Worm (Caenorhabditis elegans) whole organism, young adult: Measurements from ENCODE around the gene F48E3.2.

Source experiments
- F33H1.4 ChIP-seq: fragments of 200-800 bp; sonication (Bioruptor generic); IDR thresholded peaks from 2 replicates; pipeline ENCODE4 v1.3.6; 2022; ENCODE audit warnings: missing genetic modification reagents, missing genetic modification characterization, missing compliant biosample characterization
- F39B2.1 ChIP-seq: fragments of 200-800 bp; sonication (Bioruptor generic); IDR thresholded peaks from 2 replicates; pipeline ENCODE4 v1.3.6; 2022; ENCODE audit warnings: missing genetic modification reagents, missing genetic modification characterization, missing compliant biosample characterization
- F49E8.2 ChIP-seq: sonication (generic microtip); optimal IDR thresholded peaks from 3 replicates; lab custom pipeline; 2017; ENCODE audit warnings: missing genetic modification characterization, mild to moderate bottlenecking, missing compliant biosample characterization, antibody characterized with exemption, moderate library complexity; ENCODE audit not compliant: insufficient read depth
- F57A8.1 ChIP-seq: fragments of 200-800 bp; sonication (Bioruptor generic); optimal IDR thresholded peaks from 2 replicates; lab custom pipeline; 2018; ENCODE audit warnings: mild to moderate bottlenecking, missing genetic modification characterization, moderate library complexity, missing compliant biosample characterization
- F57C9.4 ChIP-seq: sonication (generic microtip); optimal IDR thresholded peaks from 2 replicates; lab custom pipeline; 2017; ENCODE audit warnings: mild to moderate bottlenecking, missing genetic modification characterization, missing compliant biosample characterization
- K11D2.4 ChIP-seq: fragments of 200-800 bp; sonication (Bioruptor generic); IDR thresholded peaks from 2 replicates; pipeline ENCODE4 v1.3.6; 2022; ENCODE audit warnings: missing genetic modification reagents, missing genetic modification characterization, missing compliant biosample characterization
- K12H6.12 ChIP-seq: fragments of 200-800 bp; sonication (Bioruptor generic); optimal IDR thresholded peaks from 2 replicates; lab custom pipeline; 2018; ENCODE audit warnings: mild to moderate bottlenecking, missing genetic modification characterization, missing compliant biosample characterization
- Y67H2A.10 ChIP-seq: fragments of 200-800 bp; sonication (Bioruptor generic); conservative IDR thresholded peaks from 2 replicates; pipeline ENCODE4 v1.3.6; 2022; ENCODE audit warnings: missing genetic modification reagents, missing genetic modification characterization, missing compliant biosample characterization
- Y79H2A.3 ChIP-seq: fragments of 200-800 bp; sonication (Bioruptor generic); conservative IDR thresholded peaks from 2 replicates; pipeline ENCODE4 v1.3.6; 2022; ENCODE audit warnings: missing genetic modification reagents, missing genetic modification characterization, missing compliant biosample characterization
- Y95B8A.8 ChIP-seq: fragments of 200-800 bp; sonication (Bioruptor generic); IDR thresholded peaks from 2 replicates; pipeline ENCODE4 v1.3.6; 2022; ENCODE audit warnings: missing genetic modification reagents, missing genetic modification characterization, missing compliant biosample characterization
- attf-3 ChIP-seq: fragments of 200-800 bp; sonication (Bioruptor generic); conservative IDR thresholded peaks from 2 replicates; pipeline ENCODE4 v1.3.6; 2022; ENCODE audit warnings: missing genetic modification reagents, missing genetic modification characterization, missing compliant biosample characterization
- bed-1 ChIP-seq: fragments of 200-800 bp; sonication (Bioruptor generic); IDR thresholded peaks from 2 replicates; pipeline ENCODE4 v1.3.6; 2022; ENCODE audit warnings: missing genetic modification reagents, missing genetic modification characterization, missing compliant biosample characterization
- bed-2 ChIP-seq: fragments of 200-800 bp; sonication (Bioruptor generic); IDR thresholded peaks from 2 replicates; pipeline ENCODE4 v1.3.6; 2022; ENCODE audit warnings: missing genetic modification reagents, missing genetic modification characterization, missing compliant biosample characterization
- ccch-3 ChIP-seq: fragments of 200-800 bp; sonication (Bioruptor generic); optimal IDR thresholded peaks from 2 replicates; lab custom pipeline; 2018; ENCODE audit warnings: mild to moderate bottlenecking, missing genetic modification characterization, missing compliant biosample characterization
- cebp-1 ChIP-seq, 2 experiments: fragments of 200-800 bp in 1 of 2; sonication (Bioruptor generic) in 1 of 2; sonication (generic microtip) in 1 of 2; IDR thresholded peaks in 1 of 2; optimal IDR thresholded peaks in 1 of 2; 2 replicates each; pipeline versions ENCODE4 v1.3.6 to Lab custom; 2017 to 2022; ENCODE audit warnings: missing compliant biosample characterization in 2 of 2, missing genetic modification characterization in 2 of 2, mild to moderate bottlenecking in 1 of 2, missing genetic modification reagents in 1 of 2, moderate library complexity in 1 of 2
- ceh-27 ChIP-seq: fragments of 200-800 bp; sonication (Bioruptor generic); optimal IDR thresholded peaks from 2 replicates; lab custom pipeline; 2018; ENCODE audit warnings: mild to moderate bottlenecking, missing genetic modification characterization, moderate library complexity, missing compliant biosample characterization
- ceh-91 ChIP-seq: fragments of 200-800 bp; sonication (Bioruptor generic); IDR thresholded peaks from 2 replicates; pipeline ENCODE4 v1.3.6; 2022; ENCODE audit warnings: missing genetic modification reagents, missing genetic modification characterization, missing compliant biosample characterization
- chd-7 ChIP-seq: sonication (generic microtip); optimal IDR thresholded peaks from 2 replicates; lab custom pipeline; 2016; ENCODE audit warnings: mild to moderate bottlenecking, missing genetic modification characterization, moderate library complexity, missing compliant biosample characterization
- dpff-1 ChIP-seq: sonication (generic microtip); optimal IDR thresholded peaks from 2 replicates; lab custom pipeline; 2017; ENCODE audit warnings: mild to moderate bottlenecking, missing genetic modification characterization, missing compliant biosample characterization
- dpl-1 ChIP-seq: fragments of 150-350 bp; optimal IDR thresholded peaks from 2 replicates; lab custom pipeline; 2014; ENCODE audit warnings: missing biosample characterization, missing genetic modification reagents, missing genetic modification characterization
- efl-1 ChIP-seq: fragments of 150-350 bp; optimal IDR thresholded peaks from 2 replicates; lab custom pipeline; 2014; ENCODE audit warnings: missing biosample characterization, missing genetic modification reagents, missing genetic modification characterization
- ekl-4 ChIP-seq: fragments of 200-800 bp; sonication (Bioruptor generic); IDR thresholded peaks from 2 replicates; pipeline ENCODE4 v1.3.6; 2022; ENCODE audit warnings: missing genetic modification reagents, missing genetic modification characterization, missing compliant biosample characterization
- hlh-12 ChIP-seq: sonication (generic microtip); optimal IDR thresholded peaks from 2 replicates; lab custom pipeline; 2016; ENCODE audit warnings: missing genetic modification characterization, missing compliant biosample characterization
- hmg-1.2 ChIP-seq: fragments of 200-800 bp; sonication (Bioruptor generic); IDR thresholded peaks from 2 replicates; pipeline ENCODE4 v1.3.6; 2022; ENCODE audit warnings: missing genetic modification reagents, missing genetic modification characterization, missing compliant biosample characterization
- let-607 ChIP-seq, 2 experiments: fragments of 200-800 bp in 1 of 2; sonication (Bioruptor generic) in 1 of 2; sonication (generic microtip) in 1 of 2; optimal IDR thresholded peaks; 2 replicates each; lab custom pipeline; 2016 to 2018; ENCODE audit warnings: mild to moderate bottlenecking in 2 of 2, missing compliant biosample characterization in 2 of 2, missing genetic modification characterization in 2 of 2, moderate library complexity in 2 of 2, missing genotype in 1 of 2
- lin-35 ChIP-seq, 3 experiments: fragments of 150-350 bp in 2 of 3; sonication (generic microtip) in 1 of 3; optimal IDR thresholded peaks; 2 replicates each; lab custom pipeline; 2014 to 2018; ENCODE audit warnings: missing biosample characterization in 3 of 3, missing genetic modification characterization in 3 of 3, missing genetic modification reagents in 3 of 3
- lin-40 ChIP-seq: sonication (generic microtip); optimal IDR thresholded peaks from 2 replicates; lab custom pipeline; 2016; ENCODE audit warnings: missing genetic modification characterization, mild to moderate bottlenecking, missing compliant biosample characterization, missing genotype, missing genetic modification reagents
- lin-54 ChIP-seq: fragments of 200-800 bp; sonication (Bioruptor generic); optimal IDR thresholded peaks from 2 replicates; lab custom pipeline; 2018; ENCODE audit warnings: mild to moderate bottlenecking, missing genetic modification characterization, missing compliant biosample characterization
- madf-3 ChIP-seq: fragments of 200-800 bp; sonication (Bioruptor generic); IDR thresholded peaks from 2 replicates; pipeline ENCODE4 v1.3.6; 2022; ENCODE audit warnings: missing genetic modification reagents, missing genetic modification characterization, missing compliant biosample characterization
- madf-6 ChIP-seq: fragments of 200-800 bp; sonication (Bioruptor generic); IDR thresholded peaks from 2 replicates; pipeline ENCODE4 v1.3.6; 2022; ENCODE audit warnings: missing genetic modification reagents, missing genetic modification characterization, missing compliant biosample characterization
- mes-4 ChIP-seq: sonication (generic microtip); optimal IDR thresholded peaks from 2 replicates; lab custom pipeline; 2016; ENCODE audit warnings: missing genotype, missing genetic modification characterization, missing compliant biosample characterization
- nhr-120 ChIP-seq: fragments of 200-800 bp; sonication (Bioruptor generic); IDR thresholded peaks from 2 replicates; pipeline ENCODE4 v1.3.6; 2022; ENCODE audit warnings: missing genetic modification characterization, missing compliant biosample characterization
- rpc-1 ChIP-seq, 2 experiments: fragments of 150-350 bp in 1 of 2; sonication (generic microtip) in 1 of 2; optimal IDR thresholded peaks; 2 replicates each; lab custom pipeline; 2014 to 2018; ENCODE audit warnings: missing biosample characterization in 1 of 2, missing genetic modification characterization in 1 of 2, missing genetic modification reagents in 1 of 2, missing genotype in 1 of 2
- tbx-9 ChIP-seq: sonication (generic microtip); optimal IDR thresholded peaks from 2 replicates; lab custom pipeline; 2016; ENCODE audit warnings: borderline replicate concordance, missing genetic modification characterization, inconsistent platforms, missing compliant biosample characterization
- unc-62 ChIP-seq: fragments of 150-350 bp; optimal IDR thresholded peaks from 2 replicates; lab custom pipeline; 2014; ENCODE audit warnings: missing biosample characterization, missing genetic modification reagents, missing genetic modification characterization

The F48E3.2 gene

ce11 chrX:7478476-7478875 lies 14.4 kb downstream of the F48E3.2 start (continued):
- no peak for TF ChIP-seq chd-7 (tag; lab: Kevin White, UChicago)
- peak; percentile 37; the same call in 1 of the 2 replicates for TF ChIP-seq hmg-1.2
- TF ChIP-seq ceh-27 = peak; percentile 28
- TF ChIP-seq madf-6 = no peak
- TF ChIP-seq K11D2.4 (GFP tag; lab: Robert Waterston, UW) = no peak
- no peak for TF ChIP-seq F57A8.1 (GFP tag; lab: Kevin White, UChicago)
- no peak for TF ChIP-seq nhr-120
- TF ChIP-seq lin-35 (GFP tag; optimal IDR thresholded peaks at IDR 0.05; lab: Kevin White, UChicago) = no peak
- no peak for TF ChIP-seq F57C9.4 (tag; lab: Kevin White, UChicago)
- TF ChIP-seq bed-2 = no peak
- no peak for TF ChIP-seq dpl-1 (GFP tag; lab: Kevin White, UChicago)
- TF ChIP-seq mes-4 = no peak
- TF ChIP-seq Y79H2A.3 = no peak
- TF ChIP-seq F39B2.1 (GFP tag; lab: Robert Waterston, UW) = no peak
- TF ChIP-seq ccch-3 (GFP tag; lab: Kevin White, UChicago) = no peak
- TF ChIP-seq madf-3 (GFP tag; lab: Robert Waterston, UW) = peak; percentile 73; the same call in 1 of the 2 replicates
- no peak for TF ChIP-seq ekl-4 (GFP tag; lab: Robert Waterston, UW)
- no peak for TF ChIP-seq F33H1.4 (GFP tag; lab: Robert Waterston, UW)
- no peak for TF ChIP-seq lin-54 (GFP tag; lab: Kevin White, UChicago)
- TF ChIP-seq, all 124 proteins: peak for 10

- no peak for TF ChIP-seq F57C9.4 (tag; lab: Kevin White, UChicago)
- TF ChIP-seq lin-40 (tag; lab: Kevin White, UChicago) = peak; percentile 30
- TF ChIP-seq ceh-27 = peak; percentile 50
- peak; percentile 76; the same call in 1 of the 2 replicates for TF ChIP-seq hmg-1.2
- TF ChIP-seq cebp-1 (GFP tag; IDR thresholded peaks at IDR 0.05; lab: Robert Waterston, UW) = no peak
- TF ChIP-seq cebp-1 (tag; optimal IDR thresholded peaks at IDR 0.05; lab: Kevin White, UChicago) = peak; percentile 48
- TF ChIP-seq tbx-9 (tag; lab: Kevin White, UChicago) = no peak
- TF ChIP-seq madf-3 (GFP tag; lab: Robert Waterston, UW) = 0 out of 2 replicates have a peak, but pooled peaks have one; percentile 66
- peak in 1 of 2 experiments; percentile 26 for TF ChIP-seq let-607 (tag; optimal IDR thresholded peaks at IDR 0.05; lab: Kevin White, UChicago)
- TF ChIP-seq K12H6.12 (tag; lab: Kevin White, UChicago) = peak; percentile 7
- TF ChIP-seq, all 124 proteins: peak for 7
These were observed 17.9 kb downstream of the F48E3.2 start, which contains the start of gene coh-1 for ce11 chrX:7474968-7475433. Gene coh-1, minus strand, starts transcription at chrX:7475018.

DNA sequence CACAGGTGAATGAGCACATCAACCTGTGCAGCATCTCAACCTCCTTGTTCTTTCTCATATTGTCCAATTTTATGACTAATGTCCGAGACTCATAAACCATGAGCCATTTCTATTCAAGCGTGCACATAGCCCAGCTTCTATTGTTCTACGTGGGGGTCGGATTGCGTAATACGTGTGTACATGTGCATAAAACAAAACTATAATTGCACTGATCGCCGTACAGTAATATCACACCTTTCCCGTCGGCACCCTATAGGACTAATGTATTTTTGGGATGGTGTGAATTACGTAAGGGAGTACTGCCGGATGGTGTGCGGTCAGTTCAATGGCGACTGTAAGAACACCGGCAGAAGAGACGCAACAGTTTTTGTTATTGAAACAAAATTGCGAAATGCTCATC lies 23.0 kb downstream of the F48E3.2 start:
- TF ChIP-seq ekl-4 (GFP tag; lab: Robert Waterston, UW) = no peak
- TF ChIP-seq bed-1 = no peak
- no peak for TF ChIP-seq lin-40 (tag; lab: Kevin White, UChicago)
- no peak for TF ChIP-seq unc-62
- no peak for TF ChIP-seq nhr-120
- TF ChIP-seq ceh-91 = no peak
- no peak for TF ChIP-seq Y95B8A.8 (GFP tag; lab: Robert Waterston, UW)
- TF ChIP-seq Y67H2A.10 (GFP tag; lab: Robert Waterston, UW) = no peak
- no peak for TF ChIP-seq rpc-1 (optimal IDR thresholded peaks at IDR 0.05; lab: Kevin White, UChicago)
- no peak for TF ChIP-seq rpc-1 (tag; optimal IDR thresholded peaks at IDR 0.05; lab: Kevin White, UChicago)
- TF ChIP-seq attf-3 (GFP tag; lab: Robert Waterston, UW) = no peak
- no peak for TF ChIP-seq efl-1 (GFP tag; lab: Kevin White, UChicago)
- TF ChIP-seq dpff-1 = no peak
- no peak for TF ChIP-seq F49E8.2 (tag; lab: Kevin White, UChicago)
- TF ChIP-seq K11D2.4 (GFP tag; lab: Robert Waterston, UW) = no peak
- no peak for TF ChIP-seq hlh-12 (tag; lab: Kevin White, UChicago)
- TF ChIP-seq, all 124 proteins: peak for 0
